Worm (Caenorhabditis elegans) whole organism, L2 larva: ENCODE results near the gene mltn-10.

Experiments used
- C34F6.9 ChIP-seq: fragments of 150-350 bp; optimal IDR thresholded peaks from 2 replicates; lab custom pipeline; 2014; ENCODE audit warnings: missing biosample characterization, missing genetic modification characterization
- F13H6.1 ChIP-seq: sonication (generic microtip); optimal IDR thresholded peaks from 2 replicates; lab custom pipeline; 2016; ENCODE audit warnings: missing genetic modification characterization, missing compliant biosample characterization
- Y55F3AM.14 ChIP-seq: fragments of 200-800 bp; sonication (Bioruptor generic); optimal IDR thresholded peaks from 2 replicates; lab custom pipeline; 2018; ENCODE audit warnings: mild to moderate bottlenecking, missing genetic modification characterization, missing compliant biosample characterization
- ZK546.5 ChIP-seq: sonication (generic microtip); optimal IDR thresholded peaks from 2 replicates; lab custom pipeline; 2017; ENCODE audit warnings: missing biosample characterization, missing genetic modification characterization
- aly-2 ChIP-seq: fragments of 150-350 bp; optimal IDR thresholded peaks from 2 replicates; lab custom pipeline; 2014; ENCODE audit warnings: missing biosample characterization, missing genetic modification characterization
- ama-1 ChIP-seq: fragments of 150-350 bp; optimal IDR thresholded peaks from 2 replicates; lab custom pipeline; 2018; ENCODE audit warnings: inconsistent platforms
- blmp-1 ChIP-seq: sonication (generic microtip); optimal IDR thresholded peaks from 2 replicates; lab custom pipeline; 2017; ENCODE audit warnings: missing genetic modification characterization, mild to moderate bottlenecking, missing compliant biosample characterization, antibody characterized with exemption, moderate library complexity; ENCODE audit not compliant: insufficient read depth
- ceh-16 ChIP-seq: fragments of 150-350 bp; optimal IDR thresholded peaks from 2 replicates; lab custom pipeline; 2014; ENCODE audit warnings: missing biosample characterization, missing genetic modification characterization
- ceh-82 ChIP-seq: fragments of 150-350 bp; optimal IDR thresholded peaks from 2 replicates; lab custom pipeline; 2014; ENCODE audit warnings: missing biosample characterization, missing genetic modification characterization
- dmd-4 ChIP-seq: sonication (generic microtip); optimal IDR thresholded peaks from 2 replicates; lab custom pipeline; 2017; ENCODE audit warnings: missing biosample characterization, missing genetic modification characterization
- elt-1 ChIP-seq: fragments of 150-350 bp; optimal IDR thresholded peaks from 2 replicates; lab custom pipeline; 2014; ENCODE audit warnings: missing biosample characterization, missing genetic modification characterization
- elt-3 ChIP-seq: sonication (generic microtip); optimal IDR thresholded peaks from 2 replicates; lab custom pipeline; 2017; ENCODE audit warnings: missing biosample characterization, missing genetic modification characterization
- fos-1 ChIP-seq: fragments of 150-350 bp; optimal IDR thresholded peaks from 2 replicates; lab custom pipeline; 2014; ENCODE audit warnings: missing biosample characterization, missing genetic modification characterization
- lin-13 ChIP-seq: fragments of 150-350 bp; optimal IDR thresholded peaks from 2 replicates; lab custom pipeline; 2014; ENCODE audit warnings: missing biosample characterization, missing genetic modification reagents, missing genetic modification characterization
- lsy-2 ChIP-seq, 2 experiments: fragments of 150-350 bp in 1 of 2; sonication (generic microtip) in 1 of 2; optimal IDR thresholded peaks; 2 replicates each; lab custom pipeline; 2014 to 2017; ENCODE audit warnings: missing biosample characterization in 2 of 2, missing genetic modification characterization in 2 of 2
- mbf-1 ChIP-seq: sonication (generic microtip); optimal IDR thresholded peaks from 2 replicates; lab custom pipeline; 2017; ENCODE audit warnings: missing biosample characterization, missing genetic modification characterization
- mdl-1 ChIP-seq, 2 experiments: fragments of 150-350 bp in 1 of 2; sonication (generic microtip) in 1 of 2; optimal IDR thresholded peaks; 2 replicates each; lab custom pipeline; 2017; ENCODE audit warnings: missing biosample characterization in 2 of 2, missing genetic modification characterization in 2 of 2
- nhr-10 ChIP-seq: sonication (generic microtip); optimal IDR thresholded peaks from 2 replicates; lab custom pipeline; 2017; ENCODE audit warnings: missing biosample characterization, missing genetic modification characterization
- nhr-11 ChIP-seq: fragments of 150-350 bp; optimal IDR thresholded peaks from 2 replicates; lab custom pipeline; 2014; ENCODE audit warnings: missing biosample characterization, missing genetic modification characterization
- nhr-129 ChIP-seq: fragments of 150-350 bp; optimal IDR thresholded peaks from 2 replicates; lab custom pipeline; 2014; ENCODE audit warnings: missing biosample characterization, missing genetic modification characterization
- nhr-21 ChIP-seq: fragments of 150-350 bp; optimal IDR thresholded peaks from 2 replicates; lab custom pipeline; 2014; ENCODE audit warnings: missing biosample characterization, missing genetic modification characterization
- nhr-237 ChIP-seq: fragments of 150-350 bp; optimal IDR thresholded peaks from 2 replicates; lab custom pipeline; 2014; ENCODE audit warnings: missing biosample characterization, missing genetic modification characterization
- nhr-6 ChIP-seq: fragments of 150-350 bp; optimal IDR thresholded peaks from 2 replicates; lab custom pipeline; 2014; ENCODE audit warnings: missing biosample characterization, missing genetic modification characterization
- nhr-77 ChIP-seq: fragments of 150-350 bp; optimal IDR thresholded peaks from 2 replicates; lab custom pipeline; 2014; ENCODE audit warnings: missing biosample characterization, missing genetic modification characterization
- peb-1 ChIP-seq: fragments of 150-350 bp; optimal IDR thresholded peaks from 2 replicates; lab custom pipeline; 2014; ENCODE audit warnings: missing biosample characterization, missing genetic modification characterization
- sem-4 ChIP-seq: fragments of 150-350 bp; optimal IDR thresholded peaks from 2 replicates; lab custom pipeline; 2014; ENCODE audit warnings: missing biosample characterization, missing genetic modification reagents, missing genetic modification characterization
- skn-1 ChIP-seq: sonication (generic microtip); optimal IDR thresholded peaks from 2 replicates; lab custom pipeline; 2017; ENCODE audit warnings: missing biosample characterization, missing genetic modification characterization
- sma-3 ChIP-seq: sonication (generic microtip); optimal IDR thresholded peaks from 2 replicates; lab custom pipeline; 2016; ENCODE audit warnings: missing genetic modification reagents, missing genetic modification characterization, missing compliant biosample characterization
- snpc-4 ChIP-seq: fragments of 150-350 bp; optimal IDR thresholded peaks from 2 replicates; lab custom pipeline; 2014; ENCODE audit warnings: missing biosample characterization, missing genetic modification characterization
- unc-39 ChIP-seq: fragments of 150-350 bp; optimal IDR thresholded peaks from 2 replicates; lab custom pipeline; 2014; ENCODE audit warnings: missing biosample characterization, missing genetic modification characterization
- unc-62 ChIP-seq: fragments of 150-350 bp; optimal IDR thresholded peaks from 2 replicates; lab custom pipeline; 2014; ENCODE audit warnings: missing biosample characterization, missing genetic modification reagents, missing genetic modification characterization
- zag-1 ChIP-seq: fragments of 150-350 bp; optimal IDR thresholded peaks from 2 replicates; lab custom pipeline; 2014; ENCODE audit warnings: missing biosample characterization, missing genetic modification characterization
- ztf-11 ChIP-seq: sonication (generic microtip); optimal IDR thresholded peaks from 2 replicates; lab custom pipeline; 2017; ENCODE audit warnings: missing biosample characterization, missing genetic modification characterization
- ztf-4 ChIP-seq: fragments of 150-350 bp; optimal IDR thresholded peaks from 2 replicates; lab custom pipeline; 2014; ENCODE audit warnings: missing biosample characterization, missing genetic modification characterization

mltn-10 gene

ce11 chrII:14604261-14604660 lies 18.6 kb upstream of the mltn-10 start:
- TF ChIP-seq ceh-82 (tag; lab: Kevin White, UChicago) = no peak
- TF ChIP-seq sma-3 = no peak
- no peak for TF ChIP-seq unc-39 (tag; lab: Kevin White, UChicago)
- TF ChIP-seq F13H6.1 (tag; lab: Kevin White, UChicago) = no peak

- TF ChIP-seq nhr-6 (tag; lab: Kevin White, UChicago) (peak; percentile 11), ama-1 (lab: Kevin White, UChicago) (no peak)
Observed at ce11 chrII:14605026-14605425, 17.8 kb upstream of the mltn-10 start.

ce11 chrII:14605479-14605878 lies 17.4 kb upstream of the mltn-10 start, which contains the start of gene F19H8.2:
TSS of gene F19H8.2 (minus strand) at chrII:14605869.
- TF ChIP-seq ama-1 (lab: Kevin White, UChicago) (peak; percentile 53), ceh-16 (tag; lab: Kevin White, UChicago) (peak; percentile 31), lin-13 (GFP tag; lab: Kevin White, UChicago) (no peak)

ce11 chrII:14606172-14606571 lies 16.7 kb upstream of the mltn-10 start, which contains the start of gene arl-3:
TSS of gene arl-3 (plus strand) at chrII:14606472.
- no peak for TF ChIP-seq sma-3
- TF ChIP-seq peb-1 (tag; lab: Kevin White, UChicago) = no peak
- no peak for TF ChIP-seq unc-39 (tag; lab: Kevin White, UChicago)
- no peak for TF ChIP-seq lin-13 (GFP tag; lab: Kevin White, UChicago)
- TF ChIP-seq ztf-4 (tag; lab: Kevin White, UChicago) = no peak
- no peak for TF ChIP-seq aly-2 (tag; lab: Kevin White, UChicago)
- no peak for TF ChIP-seq nhr-11

ce11 chrII:14608508-14608907 lies 14.3 kb upstream of the mltn-10 start:
- TF ChIP-seq ama-1 (lab: Kevin White, UChicago) (peak; percentile 33), sem-4 (tag; lab: Kevin White, UChicago) (no peak)

- TF ChIP-seq ama-1 (lab: Kevin White, UChicago) = peak; percentile 1
- no peak for TF ChIP-seq nhr-10 (tag; lab: Kevin White, UChicago)
Observed at ce11 chrII:14609297-14609937, 13.4 kb upstream of the mltn-10 start.

ce11 chrII:14610492-14611142 lies 12.2 kb upstream of the mltn-10 start:
- TF ChIP-seq elt-1 (tag; lab: Kevin White, UChicago) = no peak
- peak; percentile 67 for TF ChIP-seq ama-1 (lab: Kevin White, UChicago)
- TF ChIP-seq skn-1 (tag; lab: Kevin White, UChicago) = no peak
- TF ChIP-seq nhr-77 (tag; lab: Kevin White, UChicago) = no peak
- TF ChIP-seq Y55F3AM.14 (GFP tag; lab: Kevin White, UChicago) = no peak
- TF ChIP-seq mdl-1 (tag; optimal IDR thresholded peaks at IDR 0.05; lab: Kevin White, UChicago) = no peak
- no peak for TF ChIP-seq nhr-237 (tag; lab: Kevin White, UChicago)
- no peak for TF ChIP-seq peb-1 (tag; lab: Kevin White, UChicago)
- no peak for TF ChIP-seq ztf-11 (tag; lab: Kevin White, UChicago)
- TF ChIP-seq blmp-1 (tag; lab: Kevin White, UChicago) = peak; percentile 60
- no peak for TF ChIP-seq snpc-4 (tag; lab: Kevin White, UChicago)
- TF ChIP-seq lin-13 (GFP tag; lab: Kevin White, UChicago) = no peak
- TF ChIP-seq zag-1 (tag; lab: Kevin White, UChicago) = no peak
- TF ChIP-seq mbf-1 (tag; lab: Kevin White, UChicago) = no peak
- TF ChIP-seq nhr-21 = peak; percentile 24
- no peak for TF ChIP-seq nhr-10 (tag; lab: Kevin White, UChicago)
- TF ChIP-seq ZK546.5 (tag; lab: Kevin White, UChicago) = no peak
- peak; percentile 2 for TF ChIP-seq nhr-129 (tag; lab: Kevin White, UChicago)
- TF ChIP-seq sem-4 (tag; lab: Kevin White, UChicago) = no peak
- peak in 1 of 2 experiments; percentile 7 for TF ChIP-seq lsy-2 (tag; optimal IDR thresholded peaks at IDR 0.05; lab: Kevin White, UChicago)
- TF ChIP-seq elt-3 (tag; lab: Kevin White, UChicago) = no peak
- TF ChIP-seq ceh-16 (tag; lab: Kevin White, UChicago) = no peak
- TF ChIP-seq C34F6.9 (tag; lab: Kevin White, UChicago) = no peak
- TF ChIP-seq unc-62 (GFP tag; lab: Kevin White, UChicago) = no peak
- TF ChIP-seq dmd-4 (tag; lab: Kevin White, UChicago) = no peak
- TF ChIP-seq F13H6.1 (tag; lab: Kevin White, UChicago) = no peak
- no peak for TF ChIP-seq fos-1 (tag; lab: Kevin White, UChicago)
- TF ChIP-seq, all 48 proteins: peak for 5
